Fruit fly (Drosophila melanogaster) whole organism, prepupa: ENCODE results near the gene CG1233.

ENCODE experiments used
- CG11294 ChIP-seq: fragments of 200-800 bp; sonication (Bioruptor generic); IDR thresholded peaks from 2 replicates; pipeline ENCODE4 v1.3.6; 2022; ENCODE audit warnings: missing biosample characterization, missing genetic modification characterization
- CG1621 ChIP-seq: fragments of 200-800 bp; sonication (Bioruptor generic); optimal IDR thresholded peaks from 3 replicates; lab custom pipeline; 2018; ENCODE audit warnings: missing biosample characterization, mild to moderate bottlenecking, missing genetic modification characterization
- CG3919 ChIP-seq: fragments of 200-800 bp; sonication (Bioruptor generic); optimal IDR thresholded peaks from 3 replicates; lab custom pipeline; 2016; ENCODE audit warnings: missing biosample characterization, missing genetic modification characterization
- CG8632 ChIP-seq: fragments of 200-800 bp; sonication (Bioruptor generic); optimal IDR thresholded peaks from 3 replicates; lab custom pipeline; 2016; ENCODE audit warnings: missing biosample characterization, missing genetic modification characterization
- Ets96B ChIP-seq: fragments of 200-800 bp; optimal IDR thresholded peaks from 2 replicates; lab custom pipeline; 2019; ENCODE audit warnings: missing biosample characterization, mild to moderate bottlenecking, missing genetic modification characterization, moderate library complexity
- Hr4 ChIP-seq: fragments of 200-800 bp; sonication (Bioruptor generic); optimal IDR thresholded peaks from 3 replicates; lab custom pipeline; 2016; ENCODE audit warnings: missing biosample characterization, missing genetic modification characterization
- acj6 ChIP-seq: fragments of 200-800 bp; sonication (Bioruptor generic); optimal IDR thresholded peaks from 3 replicates; lab custom pipeline; 2016; ENCODE audit warnings: missing biosample characterization, missing genetic modification characterization
- cyc ChIP-seq: fragments of 200-800 bp; sonication (Bioruptor generic); optimal IDR thresholded peaks from 3 replicates; lab custom pipeline; 2016; ENCODE audit warnings: missing biosample characterization, missing genetic modification characterization
- dsx ChIP-seq: fragments of 200-800 bp; optimal IDR thresholded peaks from 3 replicates; lab custom pipeline; 2019; ENCODE audit warnings: missing biosample characterization, mild to moderate bottlenecking, missing genetic modification characterization, moderate library complexity; ENCODE audit not compliant: poor library complexity, severe bottlenecking
- esn ChIP-seq: fragments of 200-800 bp; sonication (Bioruptor generic); optimal IDR thresholded peaks from 2 replicates; lab custom pipeline; 2016; ENCODE audit warnings: missing biosample characterization, mild to moderate bottlenecking, missing genetic modification characterization, moderate library complexity

DNA sequence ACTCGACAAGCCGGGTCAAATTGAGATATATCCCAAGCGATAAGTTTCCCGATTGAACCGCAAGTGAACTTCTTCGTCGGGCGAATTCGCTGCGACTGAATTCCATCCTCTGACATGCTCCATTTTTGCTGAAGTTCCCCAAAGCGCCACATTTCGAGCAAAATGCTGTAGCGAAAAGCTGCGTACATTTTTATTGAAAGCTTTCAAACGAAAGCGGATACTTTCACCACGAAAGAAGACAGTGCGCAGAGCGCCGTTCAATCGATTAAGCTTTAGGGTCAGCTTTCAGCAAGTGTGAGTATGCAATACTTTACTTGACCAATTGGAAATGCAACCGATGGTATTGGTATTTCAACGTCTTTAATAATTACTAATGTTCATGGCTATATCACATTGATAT, 18.4 kb upstream of the CG1233 start, which contains the start of gene mthl10:
- TF ChIP-seq CG3919, result no peak
- no peak for TF ChIP-seq Hr4 (GFP tag; lab: Kevin White, UChicago)
- TF ChIP-seq acj6, result no peak
- TF ChIP-seq cyc (GFP tag; lab: Kevin White, UChicago), result no peak
- no peak for TF ChIP-seq dsx (GFP tag; lab: Kevin White, UChicago)
- TF ChIP-seq CG8632 (GFP tag; lab: Kevin White, UChicago), result no peak
- TF ChIP-seq CG1621 (tag; lab: Kevin White, UChicago), result no peak
- TF ChIP-seq CG11294 (GFP tag; lab: Robert Waterston, UW), result no peak
- no peak for TF ChIP-seq esn (GFP tag; lab: Kevin White, UChicago)
- no peak for TF ChIP-seq Ets96B (tag; lab: Kevin White, UChicago)
